Worm (Caenorhabditis elegans) whole organism, late embryonic: ENCODE measurements around the gene Y51H7C.9.

Experiments
- C38D4.7 ChIP-seq: fragments of 200-800 bp; sonication (Bioruptor generic); optimal IDR thresholded peaks from 2 replicates; lab custom pipeline; 2018; ENCODE audit warnings: mild to moderate bottlenecking, missing genetic modification characterization, moderate library complexity, missing compliant biosample characterization
- K02D7.2 ChIP-seq: sonication (generic microtip); optimal IDR thresholded peaks from 2 replicates; lab custom pipeline; 2017; ENCODE audit warnings: mild to moderate bottlenecking, missing genetic modification characterization, missing compliant biosample characterization
- K09A11.1 ChIP-seq: sonication (generic microtip); optimal IDR thresholded peaks from 2 replicates; lab custom pipeline; 2017; ENCODE audit warnings: antibody characterized with exemption, mild to moderate bottlenecking, missing genetic modification characterization, missing compliant biosample characterization; ENCODE audit not compliant: insufficient read depth
- T23F11.4 ChIP-seq: fragments of 200-800 bp; sonication (Bioruptor generic); optimal IDR thresholded peaks from 2 replicates; lab custom pipeline; 2018; ENCODE audit warnings: mild to moderate bottlenecking, missing genetic modification characterization, missing compliant biosample characterization
- ama-1 ChIP-seq: fragments of 150-350 bp; optimal IDR thresholded peaks from 2 replicates; lab custom pipeline; 2014
- ceh-18 ChIP-seq: sonication (generic microtip); optimal IDR thresholded peaks from 2 replicates; lab custom pipeline; 2016; ENCODE audit warnings: missing genetic modification characterization, missing compliant biosample characterization
- ceh-22 ChIP-seq: sonication (generic microtip); optimal IDR thresholded peaks from 2 replicates; lab custom pipeline; 2017; ENCODE audit warnings: missing biosample characterization, missing genetic modification characterization
- ceh-24 ChIP-seq: sonication (generic microtip); optimal IDR thresholded peaks from 2 replicates; lab custom pipeline; 2016; ENCODE audit warnings: mild to moderate bottlenecking, missing genetic modification characterization, missing compliant biosample characterization
- ceh-31 ChIP-seq: sonication (generic microtip); optimal IDR thresholded peaks from 2 replicates; lab custom pipeline; 2016; ENCODE audit warnings: missing genetic modification characterization, missing compliant biosample characterization
- ceh-45 ChIP-seq: fragments of 200-800 bp; sonication (Bioruptor generic); IDR thresholded peaks from 2 replicates; pipeline ENCODE4 v1.3.6; 2022; ENCODE audit warnings: missing genetic modification reagents, missing genetic modification characterization, missing compliant biosample characterization
- ceh-48 ChIP-seq: sonication (generic microtip); optimal IDR thresholded peaks from 2 replicates; lab custom pipeline; 2016; ENCODE audit warnings: missing genetic modification characterization, inconsistent platforms, missing compliant biosample characterization
- che-1 ChIP-seq: sonication (generic microtip); optimal IDR thresholded peaks from 2 replicates; lab custom pipeline; 2016; ENCODE audit warnings: mild to moderate bottlenecking, missing genetic modification characterization, missing compliant biosample characterization
- elt-4 ChIP-seq: sonication (generic microtip); optimal IDR thresholded peaks from 2 replicates; lab custom pipeline; 2016; ENCODE audit warnings: missing genetic modification characterization, missing compliant biosample characterization
- eyg-1 ChIP-seq: sonication (generic microtip); optimal IDR thresholded peaks from 2 replicates; lab custom pipeline; 2016; ENCODE audit warnings: missing genotype, missing genetic modification characterization, missing compliant biosample characterization
- hlh-15 ChIP-seq: sonication (generic microtip); optimal IDR thresholded peaks from 2 replicates; lab custom pipeline; 2016; ENCODE audit warnings: missing genetic modification characterization, missing compliant biosample characterization
- hlh-30 ChIP-seq: sonication (generic microtip); optimal IDR thresholded peaks from 2 replicates; lab custom pipeline; 2017; ENCODE audit warnings: antibody characterized with exemption, missing genetic modification characterization, missing compliant biosample characterization; ENCODE audit not compliant: insufficient read depth
- lim-6 ChIP-seq: sonication (generic microtip); optimal IDR thresholded peaks from 2 replicates; lab custom pipeline; 2016; ENCODE audit warnings: missing genetic modification characterization, missing compliant biosample characterization
- lin-11 ChIP-seq: fragments of 200-800 bp; sonication (Bioruptor generic); optimal IDR thresholded peaks from 2 replicates; lab custom pipeline; 2018; ENCODE audit warnings: mild to moderate bottlenecking, missing genetic modification characterization, missing compliant biosample characterization
- madf-2 ChIP-seq: sonication (generic microtip); optimal IDR thresholded peaks from 2 replicates; lab custom pipeline; 2017; ENCODE audit warnings: missing genetic modification characterization, missing compliant biosample characterization
- mec-3 ChIP-seq: sonication (generic microtip); optimal IDR thresholded peaks from 2 replicates; lab custom pipeline; 2016; ENCODE audit warnings: borderline replicate concordance, missing genetic modification characterization, missing compliant biosample characterization
- nfya-1 ChIP-seq: sonication (generic microtip); optimal IDR thresholded peaks from 2 replicates; lab custom pipeline; 2017; ENCODE audit warnings: missing genetic modification characterization, mild to moderate bottlenecking, missing compliant biosample characterization, antibody characterized with exemption, moderate library complexity
- pat-9 ChIP-seq: fragments of 200-800 bp; sonication (Bioruptor generic); optimal IDR thresholded peaks from 2 replicates; lab custom pipeline; 2018; ENCODE audit warnings: mild to moderate bottlenecking, missing genetic modification characterization, moderate library complexity, missing compliant biosample characterization
- pax-1 ChIP-seq: fragments of 150-350 bp; optimal IDR thresholded peaks from 2 replicates; lab custom pipeline; 2014; ENCODE audit warnings: missing biosample characterization, missing genetic modification characterization
- pha-2 ChIP-seq: sonication (generic microtip); optimal IDR thresholded peaks from 2 replicates; lab custom pipeline; 2017; ENCODE audit warnings: mild to moderate bottlenecking, missing genetic modification characterization, missing compliant biosample characterization
- pha-4 ChIP-seq: fragments of 150-350 bp; optimal IDR thresholded peaks from 2 replicates; lab custom pipeline; 2018; ENCODE audit warnings: missing biosample characterization, missing genetic modification reagents, missing genetic modification characterization
- sdc-2 ChIP-seq: sonication (generic microtip); optimal IDR thresholded peaks from 2 replicates; lab custom pipeline; 2016; ENCODE audit warnings: missing genotype, missing genetic modification characterization, missing compliant biosample characterization
- tbx-2 ChIP-seq: sonication (generic microtip); optimal IDR thresholded peaks from 2 replicates; lab custom pipeline; 2016; ENCODE audit warnings: missing genetic modification characterization, missing compliant biosample characterization
- tbx-7 ChIP-seq: sonication (generic microtip); optimal IDR thresholded peaks from 2 replicates; lab custom pipeline; 2016; ENCODE audit warnings: missing genotype, missing genetic modification characterization, missing compliant biosample characterization
- unc-3 ChIP-seq, 2 experiments: fragments of 200-800 bp in 1 of 2; sonication (Bioruptor generic) in 1 of 2; sonication (generic microtip) in 1 of 2; conservative IDR thresholded peaks in 1 of 2; optimal IDR thresholded peaks in 1 of 2; 2 replicates each; pipeline versions ENCODE4 v1.3.6 to Lab custom; 2016 to 2022; ENCODE audit warnings: missing compliant biosample characterization in 2 of 2, missing genetic modification characterization in 2 of 2, missing genetic modification reagents in 1 of 2
- unc-42 ChIP-seq: sonication (generic microtip); optimal IDR thresholded peaks from 2 replicates; lab custom pipeline; 2016; ENCODE audit warnings: missing genotype, missing genetic modification characterization, missing compliant biosample characterization
- unc-55 ChIP-seq: sonication (generic microtip); optimal IDR thresholded peaks from 2 replicates; lab custom pipeline; 2017; ENCODE audit warnings: missing biosample characterization, missing genetic modification reagents, missing genetic modification characterization
- unc-86 ChIP-seq: sonication (generic microtip); optimal IDR thresholded peaks from 2 replicates; lab custom pipeline; 2016; ENCODE audit warnings: missing genetic modification characterization, missing compliant biosample characterization
- zip-5 ChIP-seq: sonication (generic microtip); optimal IDR thresholded peaks from 2 replicates; lab custom pipeline; 2016; ENCODE audit warnings: missing genetic modification characterization, missing compliant biosample characterization

Gene Y51H7C.9

ce11 chrII:1375627-1376026 is 35.6 kb downstream of the Y51H7C.9 start:
- TF ChIP-seq ama-1 (lab: Kevin White, UChicago) (no peak), ceh-18 (peak; percentile 42)

ce11 chrII:1374889-1375288 is 36.4 kb downstream of the Y51H7C.9 start, which contains the start of gene rog-1:
Gene rog-1, minus strand, starts transcription at chrII:1374989.
- TF ChIP-seq ceh-24 (tag; lab: Kevin White, UChicago) (no peak), ceh-22 (tag; lab: Kevin White, UChicago) (no peak), unc-86 (tag; lab: Kevin White, UChicago) (no peak), ceh-48 (tag; lab: Kevin White, UChicago) (no peak), T23F11.4 (GFP tag; lab: Kevin White, UChicago) (no peak), ceh-45 (GFP tag; lab: Robert Waterston, UW) (no peak), K09A11.1 (tag; lab: Kevin White, UChicago) (no peak), hlh-30 (tag; lab: Kevin White, UChicago) (no peak), tbx-7 (tag; lab: Kevin White, UChicago) (no peak), lin-11 (tag; lab: Kevin White, UChicago) (no peak), C38D4.7 (GFP tag; lab: Kevin White, UChicago) (no peak), tbx-2 (tag; lab: Kevin White, UChicago) (no peak), ceh-31 (tag; lab: Kevin White, UChicago) (no peak)

ce11 chrII:1374486-1374885 is 36.8 kb downstream of the Y51H7C.9 start:
- peak; percentile 76 for TF ChIP-seq nfya-1 (tag; lab: Kevin White, UChicago)
- TF ChIP-seq K02D7.2 (tag; lab: Kevin White, UChicago): no peak

ce11 chrII:1372966-1373365 is 38.3 kb downstream of the Y51H7C.9 start:
- TF ChIP-seq sdc-2 (no peak), nfya-1 (tag; lab: Kevin White, UChicago) (peak; percentile 80)

- TF ChIP-seq nfya-1 (tag; lab: Kevin White, UChicago): peak; percentile 52
- no peak for TF ChIP-seq pha-4
These were observed 39.1 kb downstream of the Y51H7C.9 start for ce11 chrII:1372138-1372537.

ce11 chrII:1371533-1371932 is 39.7 kb downstream of the Y51H7C.9 start:
- TF ChIP-seq mec-3 (tag; lab: Kevin White, UChicago) (no peak), che-1 (tag; lab: Kevin White, UChicago) (no peak), hlh-15 (tag; lab: Kevin White, UChicago) (no peak), lim-6 (no peak)

ce11 chrII:1369322-1369721 is 42.0 kb downstream of the Y51H7C.9 start:
- TF ChIP-seq madf-2 (tag; lab: Kevin White, UChicago) (no peak), unc-55 (GFP tag; lab: Kevin White, UChicago) (no peak), zip-5 (tag; lab: Kevin White, UChicago) (no peak), ceh-48 (tag; lab: Kevin White, UChicago) (no peak), T23F11.4 (GFP tag; lab: Kevin White, UChicago) (no peak), pha-2 (no peak), pat-9 (no peak), eyg-1 (no peak), K02D7.2 (tag; lab: Kevin White, UChicago) (no peak), pax-1 (tag; lab: Kevin White, UChicago) (no peak), unc-42 (tag; lab: Kevin White, UChicago) (no peak), elt-4 (tag; lab: Kevin White, UChicago) (no peak), unc-3 (GFP tag; conservative IDR thresholded peaks at IDR 0.05; lab: Robert Waterston, UW) (no peak), unc-3 (tag; optimal IDR thresholded peaks at IDR 0.05; lab: Kevin White, UChicago) (no peak)
